Fruit fly (Drosophila melanogaster): Measurements from ENCODE around the gene Mnat9.
A peak's percentile ranks its signal among the peaks of the same experiment; 100 is the strongest.

Gene Mnat9

DNA sequence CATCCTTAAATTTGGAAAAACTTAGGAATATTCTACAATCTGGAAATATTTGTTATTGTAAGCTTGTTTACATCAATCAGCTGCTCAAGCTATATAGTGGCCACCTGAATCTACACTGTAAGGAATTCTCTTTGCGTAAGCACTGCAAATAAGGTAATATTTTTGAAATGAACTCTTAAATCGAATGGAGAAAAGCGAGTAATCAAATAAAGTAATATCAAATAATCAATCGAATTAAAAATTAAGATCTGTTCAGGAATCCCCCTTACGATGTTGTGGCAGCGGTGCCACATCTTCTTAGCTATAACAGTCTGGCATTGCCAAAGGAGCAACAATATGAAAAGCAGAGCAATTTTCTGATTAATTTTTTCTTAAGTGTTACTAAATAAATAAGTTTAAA, at the start of gene Mnat9, which contains the start of gene CG1792 (continued):
- TF ChIP-seq CG2129 (GFP tag; IDR thresholded peaks at IDR 0.05; ENCODE audit: partially characterized antibody) (no peak), sna (GFP tag; IDR thresholded peaks at IDR 0.05; ENCODE audit: partially characterized antibody) (0 out of 2 replicates have a peak, but pooled peaks have one; percentile 48), CG9797 (GFP tag; optimal IDR thresholded peaks at IDR 0.05) (peak; percentile 45), row (GFP tag; IDR thresholded peaks at IDR 0.05) (peak; percentile 99), CG15073 (GFP tag; optimal IDR thresholded peaks at IDR 0.05) (peak; percentile 84), dysf (GFP tag; IDR thresholded peaks at IDR 0.05) (peak; percentile 99), chm (GFP tag; IDR thresholded peaks at IDR 0.05) (peak; percentile 99), B-H2 (GFP tag; optimal IDR thresholded peaks at IDR 0.05) (peak; percentile 94), Dll (GFP tag; IDR thresholded peaks at IDR 0.05; ENCODE audit: partially characterized antibody) (0 out of 4 replicates have a peak, but pooled peaks have one; percentile 37), CG16813 (GFP tag; IDR thresholded peaks at IDR 0.05; ENCODE audit: partially characterized antibody) (peak; percentile 44; the same call in 2 of the 3 replicates), CG10959 (GFP tag; IDR thresholded peaks at IDR 0.05) (peak; percentile 97), ac (GFP tag; optimal IDR thresholded peaks at IDR 0.05) (peak; percentile 78), p53 (GFP tag; optimal IDR thresholded peaks at IDR 0.05) (peak; percentile 96), maf-S (GFP tag; optimal IDR thresholded peaks at IDR 0.05) (peak; percentile 98), Scr (GFP tag; IDR thresholded peaks at IDR 0.05; ENCODE audit: partially characterized antibody) (no peak), jing (GFP tag; optimal IDR thresholded peaks at IDR 0.05) (peak; percentile 98), CG6654 (GFP tag; optimal IDR thresholded peaks at IDR 0.05) (peak; percentile 88), CG34376 (GFP tag; optimal IDR thresholded peaks at IDR 0.05) (peak; percentile 93), CG6272 (GFP tag; IDR thresholded peaks at IDR 0.05) (peak; percentile 99), Gug (GFP tag; IDR thresholded peaks at IDR 0.05) (peak; percentile 99), Eip74EF (GFP tag; optimal IDR thresholded peaks at IDR 0.05) (peak in 1 of 2 experiments; percentile 95), esg (GFP tag; conservative IDR thresholded peaks at IDR 0.05) (peak; percentile 99), slbo (GFP tag; IDR thresholded peaks at IDR 0.05) (peak; percentile 100), Doc2 (GFP tag; IDR thresholded peaks at IDR 0.05) (peak; percentile 97), seq (GFP tag; IDR thresholded peaks at IDR 0.05) (peak; percentile 98), lilli (GFP tag; optimal IDR thresholded peaks at IDR 0.05) (peak; percentile 99), gt (GFP tag; IDR thresholded peaks at IDR 0.05) (peak; percentile 96)

- no peak for TF ChIP-seq H15 (GFP tag; IDR thresholded peaks at IDR 0.05)
- no peak for TF ChIP-seq CG13123 (GFP tag; optimal IDR thresholded peaks at IDR 0.05)
- no peak for TF ChIP-seq CG14965 (GFP tag; optimal IDR thresholded peaks at IDR 0.05; ENCODE audit: borderline replicate concordance)
- TF ChIP-seq kni (GFP tag; optimal IDR thresholded peaks at IDR 0.05), result peak; percentile 77
- TF ChIP-seq CG18764 (GFP tag; optimal IDR thresholded peaks at IDR 0.05), result no peak
- TF ChIP-seq cg (GFP tag; optimal IDR thresholded peaks at IDR 0.05), result peak; percentile 32
- TF ChIP-seq CG1647 (GFP tag; optimal IDR thresholded peaks at IDR 0.05), result no peak
- no peak for TF ChIP-seq CG16863 (GFP tag; optimal IDR thresholded peaks at IDR 0.05)
- no peak for TF ChIP-seq bsh (GFP tag; optimal IDR thresholded peaks at IDR 0.05)
- no peak for TF ChIP-seq dmrt11E (tag; optimal IDR thresholded peaks at IDR 0.05)
- no peak for TF ChIP-seq CG18476 (GFP tag; optimal IDR thresholded peaks at IDR 0.05)
- TF ChIP-seq pita (GFP tag; optimal IDR thresholded peaks at IDR 0.05), result no peak
- peak; percentile 55 for TF ChIP-seq sens (GFP tag)
- no peak for TF ChIP-seq CG11085 (GFP tag; IDR thresholded peaks at IDR 0.05)
- no peak for TF ChIP-seq CG10431 (GFP tag; optimal IDR thresholded peaks at IDR 0.05)
- no peak for TF ChIP-seq CG42726 (GFP tag; IDR thresholded peaks at IDR 0.05; ENCODE audit: partially characterized antibody)
- TF ChIP-seq slp2 (GFP tag; optimal IDR thresholded peaks at IDR 0.05), result no peak
- no peak for TF ChIP-seq CG10267 (tag; optimal IDR thresholded peaks at IDR 0.05)
- no peak for TF ChIP-seq CG9876 (GFP tag; optimal IDR thresholded peaks at IDR 0.05)
- TF ChIP-seq tx (GFP tag; optimal IDR thresholded peaks at IDR 0.05), result no peak
- TF ChIP-seq fru (optimal IDR thresholded peaks at IDR 0.05), result no peak
- TF ChIP-seq tin (GFP tag; optimal IDR thresholded peaks at IDR 0.05), result no peak
- peak; percentile 27 to 46 for TF ChIP-seq Trl (optimal IDR thresholded peaks at IDR 0.05)
- no peak for TF ChIP-seq Trl (GFP tag; optimal IDR thresholded peaks at IDR 0.05)
These were observed 46.8 kb upstream of the Mnat9 start for dm6 chr3R:31662757-31663156.

All from whole organism, embryonic.